Fruit fly (Drosophila melanogaster) whole organism, embryonic: Measurements from ENCODE around the gene CG17855.

ENCODE experiments used
- Abd-B ChIP-seq: fragments of 200-800 bp; sonication (Bioruptor generic); optimal IDR thresholded peaks from 2 replicates; lab custom pipeline; 2018; ENCODE audit warnings: missing biosample characterization, mild to moderate bottlenecking, missing genetic modification characterization, moderate library complexity
- BEAF-32 ChIP-seq: fragments of 200-800 bp; sonication (Bioruptor generic); optimal IDR thresholded peaks from 3 replicates; lab custom pipeline; 2017; ENCODE audit warnings: missing biosample characterization, missing genetic modification characterization, mild to moderate bottlenecking, moderate library complexity, missing genetic modification reagents
- Bdp1 ChIP-seq: fragments of 200-800 bp; sonication (Bioruptor generic); optimal IDR thresholded peaks from 3 replicates; lab custom pipeline; 2016; ENCODE audit warnings: missing biosample characterization, missing genetic modification characterization
- Blimp-1 ChIP-seq: fragments of 200-800 bp; sonication (Bioruptor generic); optimal IDR thresholded peaks from 3 replicates; lab custom pipeline; 2018; ENCODE audit warnings: missing biosample characterization, missing genetic modification characterization, mild to moderate bottlenecking, moderate library complexity, missing genetic modification reagents
- CG10267 ChIP-seq: fragments of 200-800 bp; sonication (Bioruptor generic); optimal IDR thresholded peaks from 2 replicates; lab custom pipeline; 2018; ENCODE audit warnings: missing biosample characterization, mild to moderate bottlenecking, missing genetic modification characterization, moderate library complexity
- CG11504 ChIP-seq: fragments of 200-800 bp; sonication (Bioruptor generic); optimal IDR thresholded peaks from 3 replicates; lab custom pipeline; 2019; ENCODE audit warnings: missing biosample characterization, mild to moderate bottlenecking, missing genetic modification characterization, moderate library complexity
- CG13296 ChIP-seq: fragments of 200-800 bp; sonication (Bioruptor generic); optimal IDR thresholded peaks from 3 replicates; lab custom pipeline; 2018; ENCODE audit warnings: missing biosample characterization, mild to moderate bottlenecking, missing genetic modification characterization
- CG14667 ChIP-seq: fragments of 200-800 bp; sonication (Bioruptor generic); IDR thresholded peaks from 2 replicates; pipeline ENCODE4 v1.3.6; 2022; ENCODE audit warnings: missing biosample characterization, missing genetic modification characterization
- CG15514 ChIP-seq: fragments of 200-800 bp; sonication (Bioruptor generic); optimal IDR thresholded peaks from 3 replicates; lab custom pipeline; 2017; ENCODE audit warnings: missing biosample characterization, missing genetic modification characterization, mild to moderate bottlenecking, moderate library complexity, missing genetic modification reagents
- CG16863 ChIP-seq: fragments of 200-800 bp; sonication (Bioruptor generic); optimal IDR thresholded peaks from 3 replicates; lab custom pipeline; 2016; ENCODE audit warnings: missing biosample characterization, missing genetic modification characterization
- CG17359 ChIP-seq: fragments of 200-800 bp; sonication (Bioruptor generic); optimal IDR thresholded peaks from 3 replicates; lab custom pipeline; 2018; ENCODE audit warnings: missing biosample characterization, mild to moderate bottlenecking, missing genetic modification characterization, moderate library complexity
- CG18262 ChIP-seq: fragments of 200-800 bp; optimal IDR thresholded peaks from 3 replicates; lab custom pipeline; 2019; ENCODE audit warnings: missing biosample characterization, mild to moderate bottlenecking, missing genetic modification characterization, moderate library complexity
- CG2116 ChIP-seq: fragments of 200-800 bp; sonication (Bioruptor generic); optimal IDR thresholded peaks from 3 replicates; lab custom pipeline; 2018; ENCODE audit warnings: missing biosample characterization, mild to moderate bottlenecking, missing genetic modification characterization
- CG3163 ChIP-seq: fragments of 200-800 bp; sonication (Bioruptor generic); optimal IDR thresholded peaks from 3 replicates; lab custom pipeline; 2016; ENCODE audit warnings: missing biosample characterization, missing genetic modification characterization
- CG3281 ChIP-seq: fragments of 200-800 bp; sonication (Bioruptor generic); optimal IDR thresholded peaks from 3 replicates; lab custom pipeline; 2017; ENCODE audit warnings: missing biosample characterization, mild to moderate bottlenecking, missing genetic modification characterization
- CG3726 ChIP-seq: fragments of 200-800 bp; sonication (Bioruptor generic); IDR thresholded peaks from 3 replicates; pipeline ENCODE4, ENCODE4 v1.3.6; 2022; ENCODE audit warnings: missing biosample characterization, missing genetic modification characterization
- CG4328 ChIP-seq: fragments of 200-800 bp; sonication (Bioruptor generic); optimal IDR thresholded peaks from 3 replicates; lab custom pipeline; 2017; ENCODE audit warnings: missing biosample characterization, missing genetic modification reagents, missing genetic modification characterization
- CG4360 ChIP-seq: fragments of 200-800 bp; sonication (Bioruptor generic); IDR thresholded peaks from 2 replicates; pipeline ENCODE4 v1.3.6; 2022; ENCODE audit warnings: missing biosample characterization, missing genetic modification characterization
- CG5953 ChIP-seq: fragments of 200-800 bp; sonication (Bioruptor generic); IDR thresholded peaks from 2 replicates; pipeline ENCODE4 v1.3.6; 2022; ENCODE audit warnings: missing biosample characterization, missing genetic modification characterization
- CG7372 ChIP-seq: fragments of 200-800 bp; sonication (Bioruptor generic); IDR thresholded peaks from 2 replicates; pipeline ENCODE4 v1.3.6; 2022; ENCODE audit warnings: missing biosample characterization, missing genetic modification characterization
- Dad ChIP-seq: fragments of 200-800 bp; sonication (Bioruptor generic); optimal IDR thresholded peaks from 3 replicates; lab custom pipeline; 2016; ENCODE audit warnings: missing biosample characterization, missing genetic modification characterization
- Dip2 ChIP-seq: fragments of 200-800 bp; sonication (Bioruptor generic); IDR thresholded peaks from 2 replicates; pipeline ENCODE4 v1.3.6; 2022; ENCODE audit warnings: missing biosample characterization, missing genetic modification characterization
- Fer1 ChIP-seq: fragments of 200-800 bp; sonication (Bioruptor generic); optimal IDR thresholded peaks from 2 replicates; lab custom pipeline; 2017; ENCODE audit warnings: missing biosample characterization, mild to moderate bottlenecking, missing genetic modification characterization
- H2.0 ChIP-seq: fragments of 200-800 bp; sonication (Bioruptor generic); IDR thresholded peaks from 2 replicates; pipeline ENCODE4 v1.3.6; 2022; ENCODE audit warnings: missing biosample characterization, missing genetic modification characterization
- HmgD ChIP-seq: fragments of 200-800 bp; sonication (Bioruptor generic); optimal IDR thresholded peaks from 3 replicates; lab custom pipeline; 2016; ENCODE audit warnings: missing biosample characterization, missing genetic modification characterization
- Hr51 ChIP-seq, 2 experiments: fragments of 200-800 bp; sonication (Bioruptor generic); optimal IDR thresholded peaks; 2 replicates in 1 of 2; 3 replicates in 1 of 2; lab custom pipeline; 2016 to 2018; ENCODE audit warnings: missing biosample characterization in 2 of 2, missing genetic modification characterization in 2 of 2, mild to moderate bottlenecking in 1 of 2, moderate library complexity in 1 of 2
- Hsf ChIP-seq: fragments of 200-800 bp; sonication (Bioruptor generic); optimal IDR thresholded peaks from 3 replicates; lab custom pipeline; 2016; ENCODE audit warnings: missing biosample characterization, missing genetic modification characterization
- Lhr ChIP-seq: fragments of 200-800 bp; sonication (Bioruptor generic); optimal IDR thresholded peaks from 3 replicates; lab custom pipeline; 2017; ENCODE audit warnings: mild to moderate bottlenecking, missing biosample characterization, missing genetic modification reagents, missing genetic modification characterization
- Max ChIP-seq: fragments of 200-800 bp; sonication (Bioruptor generic); optimal IDR thresholded peaks from 2 replicates; lab custom pipeline; 2016; ENCODE audit warnings: missing biosample characterization, mild to moderate bottlenecking, missing genetic modification characterization
- Ravus ChIP-seq: fragments of 200-800 bp; sonication (Bioruptor generic); IDR thresholded peaks from 2 replicates; pipeline ENCODE4 v1.3.6; 2022; ENCODE audit warnings: missing biosample characterization, missing genetic modification characterization
- Ssrp ChIP-seq: fragments of 200-800 bp; sonication (Bioruptor generic); optimal IDR thresholded peaks from 2 replicates; lab custom pipeline; 2018; ENCODE audit warnings: missing biosample characterization, mild to moderate bottlenecking, missing genetic modification characterization, moderate library complexity
- aop ChIP-seq: fragments of 200-800 bp; sonication (Bioruptor generic); IDR thresholded peaks from 2 replicates; pipeline ENCODE4 v1.3.6; 2022; ENCODE audit warnings: missing biosample characterization, missing genetic modification characterization
- ato ChIP-seq: fragments of 200-800 bp; sonication (Bioruptor generic); IDR thresholded peaks from 2 replicates; pipeline ENCODE4 v1.3.6; 2022; ENCODE audit warnings: missing biosample characterization, missing genetic modification characterization; ENCODE audit not compliant: partially characterized antibody
- cas ChIP-seq: fragments of 200-800 bp; sonication (Bioruptor generic); IDR thresholded peaks from 2 replicates; pipeline ENCODE4 v1.3.6; 2022; ENCODE audit warnings: missing biosample characterization, missing genetic modification characterization
- chif ChIP-seq, 2 experiments: fragments of 200-800 bp; sonication (Bioruptor generic); optimal IDR thresholded peaks; 3 replicates each; lab custom pipeline; 2016; ENCODE audit warnings: missing biosample characterization in 2 of 2, missing genetic modification characterization in 2 of 2
- dm ChIP-seq: fragments of 200-800 bp; sonication (Bioruptor generic); optimal IDR thresholded peaks from 3 replicates; lab custom pipeline; 2016; ENCODE audit warnings: missing biosample characterization, missing genetic modification characterization
- ham ChIP-seq: fragments of 200-800 bp; sonication (Bioruptor generic); IDR thresholded peaks from 2 replicates; pipeline ENCODE4 v1.3.6; 2022; ENCODE audit warnings: missing biosample characterization, missing genetic modification characterization
- hb ChIP-seq: fragments of 200-800 bp; sonication (Bioruptor generic); IDR thresholded peaks from 3 replicates; pipeline ENCODE4 v1.3.6; 2022; ENCODE audit warnings: missing biosample characterization, missing genetic modification characterization; ENCODE audit not compliant: partially characterized antibody
- hbn ChIP-seq: fragments of 200-800 bp; sonication (Bioruptor generic); IDR thresholded peaks from 2 replicates; pipeline ENCODE4 v1.3.6; 2022; ENCODE audit warnings: missing biosample characterization, missing genetic modification characterization; ENCODE audit not compliant: partially characterized antibody
- knrl ChIP-seq: fragments of 200-800 bp; sonication (Bioruptor generic); IDR thresholded peaks from 3 replicates; pipeline ENCODE4 v1.3.6; 2022; ENCODE audit warnings: missing biosample characterization, missing genetic modification characterization; ENCODE audit not compliant: partially characterized antibody
- lilli ChIP-seq: fragments of 200-800 bp; sonication (Bioruptor generic); optimal IDR thresholded peaks from 3 replicates; lab custom pipeline; 2016; ENCODE audit warnings: missing biosample characterization, missing genetic modification characterization
- lov ChIP-seq, 2 experiments: fragments of 200-800 bp in 1 of 2; fragments of >200 bp in 1 of 2; sonication (Bioruptor generic) in 1 of 2; IDR thresholded peaks in 1 of 2; optimal IDR thresholded peaks in 1 of 2; 2 replicates in 1 of 2; 3 replicates in 1 of 2; pipeline versions ENCODE4 v1.3.6 to Lab custom; 2017 to 2022; ENCODE audit warnings: missing biosample characterization in 1 of 2, missing genetic modification characterization in 1 of 2
- pnt ChIP-seq: fragments of 200-800 bp; sonication (Bioruptor generic); optimal IDR thresholded peaks from 3 replicates; lab custom pipeline; 2016; ENCODE audit warnings: missing biosample characterization, missing genetic modification characterization
- pzg ChIP-seq: fragments of 200-800 bp; sonication (Bioruptor generic); optimal IDR thresholded peaks from 3 replicates; lab custom pipeline; 2018; ENCODE audit warnings: missing biosample characterization, mild to moderate bottlenecking, missing genetic modification characterization, moderate library complexity
- sob ChIP-seq: fragments of 200-800 bp; sonication (Bioruptor generic); IDR thresholded peaks from 2 replicates; pipeline ENCODE4 v1.3.6; 2022; ENCODE audit warnings: missing biosample characterization, missing genetic modification characterization
- twi ChIP-seq: fragments of 200-800 bp; optimal IDR thresholded peaks from 2 replicates; lab custom pipeline; 2019; ENCODE audit warnings: missing biosample characterization, mild to moderate bottlenecking, missing genetic modification characterization, moderate library complexity
- vvl ChIP-seq: fragments of 200-800 bp; sonication (Bioruptor generic); IDR thresholded peaks from 2 replicates; pipeline ENCODE4 v1.3.6; 2022; ENCODE audit warnings: missing biosample characterization, missing genetic modification characterization
- wek ChIP-seq: fragments of 200-800 bp; sonication (Bioruptor generic); optimal IDR thresholded peaks from 3 replicates; lab custom pipeline; 2018; ENCODE audit warnings: missing biosample characterization, mild to moderate bottlenecking, missing genetic modification characterization, moderate library complexity
- zen2 ChIP-seq: fragments of 200-800 bp; sonication (Bioruptor generic); IDR thresholded peaks from 3 replicates; pipeline ENCODE4 v1.3.6; 2022; ENCODE audit warnings: missing biosample characterization, missing genetic modification characterization; ENCODE audit not compliant: partially characterized antibody

Gene CG17855

dm6 chr2L:9567398-9567856, 27.1 kb downstream of the CG17855 start (continued):
- TF ChIP-seq Abd-B (GFP tag; lab: Kevin White, UChicago), result peak; percentile 78
- peak; percentile 68 for TF ChIP-seq Ravus (GFP tag; lab: Robert Waterston, UW)
- TF ChIP-seq sob (GFP tag; lab: Robert Waterston, UW), result peak; percentile 97
- TF ChIP-seq ham (GFP tag; lab: Robert Waterston, UW), result peak; percentile 89; the same call in 1 of the 2 replicates
- peak; percentile 84 for TF ChIP-seq CG3163 (GFP tag; lab: Kevin White, UChicago)
- TF ChIP-seq Dad, result peak; percentile 96
- peak; percentile 91 for TF ChIP-seq CG10267 (tag; lab: Kevin White, UChicago)
- peak; percentile 78 for TF ChIP-seq aop (GFP tag; lab: Robert Waterston, UW)
- peak; percentile 93 for TF ChIP-seq dm
- TF ChIP-seq CG2116 (GFP tag; lab: Kevin White, UChicago), result peak; percentile 94
- peak; percentile 89 for TF ChIP-seq HmgD (GFP tag; lab: Kevin White, UChicago)
- peak; percentile 85 to 94 for TF ChIP-seq chif (GFP tag; optimal IDR thresholded peaks at IDR 0.05; lab: Kevin White, UChicago)
- TF ChIP-seq CG15514, result peak; percentile 96
- peak; percentile 96 for TF ChIP-seq Max
- TF ChIP-seq CG16863 (GFP tag; lab: Kevin White, UChicago), result peak; percentile 91
- TF ChIP-seq BEAF-32 (GFP tag; lab: Kevin White, UChicago), result peak; percentile 31
- peak; percentile 92 to 97 for TF ChIP-seq Hr51 (GFP tag; optimal IDR thresholded peaks at IDR 0.05; lab: Kevin White, UChicago)
- peak; percentile 99 for TF ChIP-seq vvl (GFP tag; lab: Robert Waterston, UW)
- TF ChIP-seq Lhr (GFP tag; lab: Kevin White, UChicago), result peak; percentile 97
- no peak for TF ChIP-seq Dip2 (GFP tag; lab: Robert Waterston, UW)
- peak; percentile 93 for TF ChIP-seq H2.0
- peak; percentile 99 for TF ChIP-seq wek (GFP tag; lab: Kevin White, UChicago)
- peak; percentile 94 for TF ChIP-seq CG4360 (GFP tag; lab: Robert Waterston, UW)
- peak; percentile 100 for TF ChIP-seq Fer1
- peak; percentile 77 for TF ChIP-seq cas (GFP tag; lab: Robert Waterston, UW)
- peak; percentile 87 for TF ChIP-seq twi (tag; lab: Kevin White, UChicago)
- TF ChIP-seq hbn (GFP tag; lab: Robert Waterston, UW), result peak; percentile 38
- TF ChIP-seq CG18262 (tag; lab: Kevin White, UChicago), result peak; percentile 91
- TF ChIP-seq knrl, result no peak
- TF ChIP-seq CG14667, result peak; percentile 57; the same call in 1 of the 2 replicates
- TF ChIP-seq CG5953 (GFP tag; lab: Robert Waterston, UW), result peak; percentile 98
- TF ChIP-seq zen2, result no peak
- peak; percentile 37 for TF ChIP-seq pnt (GFP tag; lab: Kevin White, UChicago)
- TF ChIP-seq CG11504 (tag; lab: Kevin White, UChicago), result peak; percentile 95
- TF ChIP-seq Blimp-1, result peak; percentile 95
- no peak for TF ChIP-seq ato (GFP tag; lab: Robert Waterston, UW)
- TF ChIP-seq hb, result no peak
- peak; percentile 99 for TF ChIP-seq CG17359 (tag; lab: Kevin White, UChicago)
- TF ChIP-seq Ssrp (tag; lab: Kevin White, UChicago), result peak; percentile 84
- peak; percentile 99 for TF ChIP-seq CG3281 (GFP tag; lab: Kevin White, UChicago)
- peak; percentile 95 for TF ChIP-seq Hsf (GFP tag; lab: Kevin White, UChicago)
- peak; percentile 100 for TF ChIP-seq CG13296
- peak; percentile 91 for TF ChIP-seq lilli (GFP tag; lab: Kevin White, UChicago)
- TF ChIP-seq Bdp1, result peak; percentile 90
- peak; percentile 99 for TF ChIP-seq CG4328
- TF ChIP-seq lov (optimal IDR thresholded peaks at IDR 0.05; lab: Kevin White, UChicago), result no peak
- TF ChIP-seq lov (GFP tag; IDR thresholded peaks at IDR 0.05; lab: Robert Waterston, UW), result peak; percentile 97
- peak; percentile 44 for TF ChIP-seq pzg (GFP tag; lab: Kevin White, UChicago)
- peak; percentile 83; the same call in 2 of the 3 replicates for TF ChIP-seq CG3726
- peak; percentile 92 for TF ChIP-seq CG7372 (GFP tag; lab: Robert Waterston, UW)
